Worm (Caenorhabditis elegans): ENCODE data around the gene mom-1.

ce11 chrX:6259081-6259480 lies 33.8 kb upstream of the mom-1 start:
- no peak for TF ChIP-seq mab-5 (tag; optimal IDR thresholded peaks at IDR 0.05)
- peak; percentile 57 for TF ChIP-seq unc-62 (GFP tag; optimal IDR thresholded peaks at IDR 0.05)
- no peak for TF ChIP-seq blmp-1 (tag; optimal IDR thresholded peaks at IDR 0.05)
- no peak for TF ChIP-seq bed-3 (GFP tag; optimal IDR thresholded peaks at IDR 0.05)
- TF ChIP-seq elt-1 (tag; optimal IDR thresholded peaks at IDR 0.05; ENCODE audit: borderline replicate concordance, insufficient read depth): no peak
- no peak for TF ChIP-seq pha-4 (tag; optimal IDR thresholded peaks at IDR 0.05)
- TF ChIP-seq lsy-2 (tag; optimal IDR thresholded peaks at IDR 0.05): no peak
- TF ChIP-seq cnd-1 (tag; optimal IDR thresholded peaks at IDR 0.05): peak; percentile 93
- no peak for TF ChIP-seq ceh-83 (GFP tag; optimal IDR thresholded peaks at IDR 0.05)
- TF ChIP-seq nhr-28 (tag; optimal IDR thresholded peaks at IDR 0.05): no peak
